Worm (Caenorhabditis elegans): Measurements from ENCODE around the gene T06D8.9.
A peak's percentile ranks its signal among the peaks of the same experiment; 100 is the strongest.

T06D8.9 gene

ce11 chrII:11202581-11203271 is 36.7 kb upstream of the T06D8.9 start, which contains the start of gene srap-1:
TSS of gene srap-1 (plus strand) at chrII:11203221.
- TF ChIP-seq mab-5 (tag; optimal IDR thresholded peaks at IDR 0.05) (no peak), bed-3 (GFP tag; optimal IDR thresholded peaks at IDR 0.05) (no peak), zip-8 (tag; optimal IDR thresholded peaks at IDR 0.05) (no peak), unc-39 (tag; optimal IDR thresholded peaks at IDR 0.05) (no peak), unc-120 (tag; optimal IDR thresholded peaks at IDR 0.05; ENCODE audit: poor library complexity, severe bottlenecking) (no peak), pha-4 (tag; optimal IDR thresholded peaks at IDR 0.05) (no peak), sptf-1 (tag; optimal IDR thresholded peaks at IDR 0.05) (no peak), snpc-4 (tag; optimal IDR thresholded peaks at IDR 0.05) (no peak), nhr-2 (tag; optimal IDR thresholded peaks at IDR 0.05) (no peak), ceh-83 (GFP tag; optimal IDR thresholded peaks at IDR 0.05) (no peak), blmp-1 (tag; optimal IDR thresholded peaks at IDR 0.05) (no peak), ztf-11 (tag; optimal IDR thresholded peaks at IDR 0.05) (no peak), elt-3 (tag; optimal IDR thresholded peaks at IDR 0.05) (no peak), elt-1 (tag; optimal IDR thresholded peaks at IDR 0.05; ENCODE audit: borderline replicate concordance, insufficient read depth) (no peak), nhr-237 (tag; optimal IDR thresholded peaks at IDR 0.05) (no peak), hlh-1 (tag; optimal IDR thresholded peaks at IDR 0.05) (no peak), ceh-39 (tag; optimal IDR thresholded peaks at IDR 0.05) (no peak), nhr-76 (tag; optimal IDR thresholded peaks at IDR 0.05) (no peak)

ce11 chrII:11204731-11205130 is 34.7 kb upstream of the T06D8.9 start:
- TF ChIP-seq mls-2 (tag; optimal IDR thresholded peaks at IDR 0.05) (no peak), nhr-2 (tag; optimal IDR thresholded peaks at IDR 0.05) (no peak), tbx-8 (GFP tag; optimal IDR thresholded peaks at IDR 0.05) (no peak), pha-4 (tag; optimal IDR thresholded peaks at IDR 0.05) (no peak), unc-62 (GFP tag; optimal IDR thresholded peaks at IDR 0.05) (no peak), drap-1 (GFP tag; optimal IDR thresholded peaks at IDR 0.05) (no peak), elt-1 (tag; optimal IDR thresholded peaks at IDR 0.05; ENCODE audit: borderline replicate concordance, insufficient read depth) (no peak), lsy-2 (tag; optimal IDR thresholded peaks at IDR 0.05) (no peak), blmp-1 (tag; optimal IDR thresholded peaks at IDR 0.05) (no peak), hlh-1 (tag; optimal IDR thresholded peaks at IDR 0.05) (no peak), ceh-39 (tag; optimal IDR thresholded peaks at IDR 0.05) (no peak), ham-2 (GFP tag; optimal IDR thresholded peaks at IDR 0.05) (no peak), nhr-12 (tag; optimal IDR thresholded peaks at IDR 0.05) (no peak), sem-2 (GFP tag; optimal IDR thresholded peaks at IDR 0.05) (no peak), nhr-237 (tag; optimal IDR thresholded peaks at IDR 0.05) (no peak)

- TF ChIP-seq M03D4.4 (tag; optimal IDR thresholded peaks at IDR 0.05) (no peak), ceh-83 (GFP tag; optimal IDR thresholded peaks at IDR 0.05) (no peak), ceh-39 (tag; optimal IDR thresholded peaks at IDR 0.05) (no peak)
These were observed 33.6 kb upstream of the T06D8.9 start for ce11 chrII:11205783-11206182.

- TF ChIP-seq nhr-28 (tag; optimal IDR thresholded peaks at IDR 0.05) (no peak), pha-4 (tag; optimal IDR thresholded peaks at IDR 0.05) (peak; percentile 67)
These were observed 17.5 kb upstream of the T06D8.9 start, which contains the start of gene plpr-1 for ce11 chrII:11221771-11222355. TSS of gene plpr-1 (plus strand) at chrII:11222305.

- TF ChIP-seq nhr-12 (tag; optimal IDR thresholded peaks at IDR 0.05) = no peak
- TF ChIP-seq unc-120 (tag; optimal IDR thresholded peaks at IDR 0.05; ENCODE audit: poor library complexity, severe bottlenecking) = peak; percentile 1
- TF ChIP-seq nhr-237 (tag; optimal IDR thresholded peaks at IDR 0.05) = no peak
- no peak for TF ChIP-seq elt-3 (tag; optimal IDR thresholded peaks at IDR 0.05)
- TF ChIP-seq lin-13 (tag; optimal IDR thresholded peaks at IDR 0.05) = no peak
- peak; percentile 25 for TF ChIP-seq sptf-1 (tag; optimal IDR thresholded peaks at IDR 0.05)
- TF ChIP-seq lsy-2 (tag; optimal IDR thresholded peaks at IDR 0.05) = peak; percentile 7
- no peak for TF ChIP-seq flh-1 (GFP tag; optimal IDR thresholded peaks at IDR 0.05)
- no peak for TF ChIP-seq hlh-1 (tag; optimal IDR thresholded peaks at IDR 0.05)
- peak; percentile 12 for TF ChIP-seq drap-1 (GFP tag; optimal IDR thresholded peaks at IDR 0.05)
- peak; percentile 43 for TF ChIP-seq ces-1 (GFP tag; optimal IDR thresholded peaks at IDR 0.05)
- TF ChIP-seq lin-32 (GFP tag; optimal IDR thresholded peaks at IDR 0.05) = no peak
- TF ChIP-seq nhr-28 (tag; optimal IDR thresholded peaks at IDR 0.05) = no peak
- TF ChIP-seq ceh-43 (GFP tag; optimal IDR thresholded peaks at IDR 0.05) = no peak
- TF ChIP-seq cnd-1 (tag; optimal IDR thresholded peaks at IDR 0.05) = no peak
- TF ChIP-seq ham-2 (GFP tag; optimal IDR thresholded peaks at IDR 0.05) = no peak
- no peak for TF ChIP-seq unc-62 (GFP tag; optimal IDR thresholded peaks at IDR 0.05)
- TF ChIP-seq mep-1 (tag; optimal IDR thresholded peaks at IDR 0.05) = peak; percentile 10
- no peak for TF ChIP-seq ztf-11 (tag; optimal IDR thresholded peaks at IDR 0.05)
- TF ChIP-seq ceh-39 (tag; optimal IDR thresholded peaks at IDR 0.05) = peak; percentile 15
- no peak for TF ChIP-seq unc-39 (tag; optimal IDR thresholded peaks at IDR 0.05)
These were observed 15.3 kb upstream of the T06D8.9 start for ce11 chrII:11224045-11224481.

Measured in whole organism, mixed stage, embryonic.